Worm (Caenorhabditis elegans) whole organism, L3 larva: Measurements from ENCODE around the gene F42F12.14.

Experiments used
- R02D3.7 ChIP-seq: fragments of 150-350 bp; optimal IDR thresholded peaks from 2 replicates; lab custom pipeline; 2014; ENCODE audit warnings: missing biosample characterization, missing genetic modification characterization
- ZK546.5 ChIP-seq: sonication (generic microtip); optimal IDR thresholded peaks from 2 replicates; lab custom pipeline; 2017; ENCODE audit warnings: missing biosample characterization, missing genetic modification characterization
- aly-2 ChIP-seq: fragments of 150-350 bp; optimal IDR thresholded peaks from 2 replicates; lab custom pipeline; 2014; ENCODE audit warnings: missing biosample characterization, missing genetic modification characterization
- ama-1 ChIP-seq: fragments of 150-350 bp; optimal IDR thresholded peaks from 2 replicates; lab custom pipeline; 2018
- ceh-16 ChIP-seq: sonication (generic microtip); optimal IDR thresholded peaks from 2 replicates; lab custom pipeline; 2017; ENCODE audit warnings: missing biosample characterization, missing genetic modification characterization
- ceh-82 ChIP-seq: fragments of 150-350 bp; optimal IDR thresholded peaks from 2 replicates; lab custom pipeline; 2014; ENCODE audit warnings: missing biosample characterization, missing genetic modification characterization
- daf-12 ChIP-seq: fragments of 150-350 bp; optimal IDR thresholded peaks from 2 replicates; lab custom pipeline; 2014; ENCODE audit warnings: missing biosample characterization, missing genetic modification reagents, missing genetic modification characterization
- egl-27 ChIP-seq: sonication (generic microtip); optimal IDR thresholded peaks from 4 replicates; lab custom pipeline; 2017; ENCODE audit warnings: missing biosample characterization, missing genetic modification reagents, missing genetic modification characterization
- egl-5 ChIP-seq: fragments of 150-350 bp; optimal IDR thresholded peaks from 2 replicates; lab custom pipeline; 2017; ENCODE audit warnings: missing biosample characterization, missing genetic modification reagents, missing genetic modification characterization, inconsistent platforms
- elt-1 ChIP-seq: fragments of 150-350 bp; optimal IDR thresholded peaks from 2 replicates; lab custom pipeline; 2014; ENCODE audit warnings: missing biosample characterization, missing genetic modification characterization
- elt-2 ChIP-seq: sonication (generic microtip); optimal IDR thresholded peaks from 2 replicates; lab custom pipeline; 2016; ENCODE audit warnings: missing genetic modification reagents, mild to moderate bottlenecking, missing genetic modification characterization, missing compliant biosample characterization
- elt-3 ChIP-seq, 3 experiments: fragments of 150-350 bp in 1 of 3; sonication (generic microtip) in 2 of 3; optimal IDR thresholded peaks; 2 replicates in 2 of 3; 4 replicates in 1 of 3; lab custom pipeline; 2014 to 2017; ENCODE audit warnings: missing biosample characterization in 3 of 3, missing genetic modification characterization in 3 of 3
- eor-1 ChIP-seq, 2 experiments: fragments of 150-350 bp; optimal IDR thresholded peaks; 2 replicates each; lab custom pipeline; 2014 to 2018; ENCODE audit warnings: missing biosample characterization in 2 of 2, missing genetic modification characterization in 2 of 2
- fkh-10 ChIP-seq: sonication (generic microtip); optimal IDR thresholded peaks from 2 replicates; lab custom pipeline; 2017; ENCODE audit warnings: missing biosample characterization, missing genetic modification reagents, missing genetic modification characterization
- fkh-2 ChIP-seq: fragments of 150-350 bp; optimal IDR thresholded peaks from 2 replicates; lab custom pipeline; 2014; ENCODE audit warnings: missing biosample characterization, missing genetic modification reagents, missing genetic modification characterization
- fos-1 ChIP-seq: fragments of 150-350 bp; optimal IDR thresholded peaks from 2 replicates; lab custom pipeline; 2014; ENCODE audit warnings: missing biosample characterization, missing genetic modification characterization
- hmg-11 ChIP-seq: sonication (generic microtip); optimal IDR thresholded peaks from 2 replicates; lab custom pipeline; 2016; ENCODE audit warnings: missing genetic modification characterization, missing compliant biosample characterization
- lin-15B ChIP-seq: fragments of 150-350 bp; optimal IDR thresholded peaks from 2 replicates; lab custom pipeline; 2014; ENCODE audit warnings: missing biosample characterization, missing genetic modification characterization
- lin-39 ChIP-seq: fragments of 150-350 bp; optimal IDR thresholded peaks from 2 replicates; lab custom pipeline; 2018; ENCODE audit warnings: missing biosample characterization, missing genetic modification reagents, missing genetic modification characterization
- lsy-12 ChIP-seq: sonication (generic microtip); optimal IDR thresholded peaks from 2 replicates; lab custom pipeline; 2016; ENCODE audit warnings: mild to moderate bottlenecking, missing genetic modification characterization, missing compliant biosample characterization
- mdl-1 ChIP-seq: fragments of 150-350 bp; optimal IDR thresholded peaks from 2 replicates; lab custom pipeline; 2014; ENCODE audit warnings: missing biosample characterization, missing genetic modification characterization
- mml-1 ChIP-seq: fragments of 150-350 bp; sonication (generic microtip); optimal IDR thresholded peaks from 3 replicates; lab custom pipeline; 2014; ENCODE audit warnings: missing biosample characterization, missing genetic modification characterization
- nfya-1 ChIP-seq: sonication (generic microtip); optimal IDR thresholded peaks from 2 replicates; lab custom pipeline; 2017; ENCODE audit warnings: missing genetic modification characterization, mild to moderate bottlenecking, missing compliant biosample characterization, antibody characterized with exemption, moderate library complexity; ENCODE audit not compliant: insufficient read depth
- nhr-11 ChIP-seq: fragments of 150-350 bp; optimal IDR thresholded peaks from 2 replicates; lab custom pipeline; 2014; ENCODE audit warnings: missing biosample characterization, missing genetic modification characterization
- nhr-12 ChIP-seq: fragments of 150-350 bp; optimal IDR thresholded peaks from 2 replicates; lab custom pipeline; 2014; ENCODE audit warnings: missing biosample characterization, missing genetic modification characterization
- nhr-23 ChIP-seq: fragments of 150-350 bp; optimal IDR thresholded peaks from 2 replicates; lab custom pipeline; 2014; ENCODE audit warnings: missing biosample characterization, missing genetic modification reagents, missing genetic modification characterization
- nhr-237 ChIP-seq: fragments of 150-350 bp; optimal IDR thresholded peaks from 2 replicates; lab custom pipeline; 2014; ENCODE audit warnings: missing biosample characterization, missing genetic modification characterization
- nhr-25 ChIP-seq: sonication (generic microtip); optimal IDR thresholded peaks from 2 replicates; lab custom pipeline; 2017; ENCODE audit warnings: missing biosample characterization, missing genetic modification characterization
- nhr-28 ChIP-seq: fragments of 150-350 bp; optimal IDR thresholded peaks from 2 replicates; lab custom pipeline; 2014; ENCODE audit warnings: missing biosample characterization, missing genetic modification characterization
- nhr-43 ChIP-seq: sonication (generic microtip); optimal IDR thresholded peaks from 2 replicates; lab custom pipeline; 2016; ENCODE audit warnings: mild to moderate bottlenecking, missing genetic modification characterization, missing compliant biosample characterization; ENCODE audit not compliant: poor library complexity, severe bottlenecking
- nhr-67 ChIP-seq: fragments of 150-350 bp; optimal IDR thresholded peaks from 2 replicates; lab custom pipeline; 2014; ENCODE audit warnings: missing biosample characterization, missing genetic modification characterization
- nhr-76 ChIP-seq: fragments of 150-350 bp; sonication (generic microtip); optimal IDR thresholded peaks from 5 replicates; lab custom pipeline; 2014; ENCODE audit warnings: missing biosample characterization, missing genetic modification characterization
- nhr-77 ChIP-seq: fragments of 150-350 bp; optimal IDR thresholded peaks from 2 replicates; lab custom pipeline; 2014; ENCODE audit warnings: missing biosample characterization, missing genetic modification characterization
- pha-4 ChIP-seq: fragments of 150-350 bp; optimal IDR thresholded peaks from 2 replicates; lab custom pipeline; 2014; ENCODE audit warnings: missing biosample characterization, missing genetic modification reagents, missing genetic modification characterization
- pqm-1 ChIP-seq: fragments of 150-350 bp; optimal IDR thresholded peaks from 2 replicates; lab custom pipeline; 2017; ENCODE audit warnings: missing biosample characterization, missing genetic modification characterization, inconsistent platforms
- sea-2 ChIP-seq: fragments of 150-350 bp; sonication (generic microtip); optimal IDR thresholded peaks from 4 replicates; lab custom pipeline; 2014; ENCODE audit warnings: missing biosample characterization, missing genetic modification reagents, missing genetic modification characterization
- skn-1 ChIP-seq: fragments of 150-350 bp; optimal IDR thresholded peaks from 2 replicates; lab custom pipeline; 2014; ENCODE audit warnings: missing biosample characterization, missing genetic modification characterization
- snpc-4 ChIP-seq: fragments of 150-350 bp; optimal IDR thresholded peaks from 2 replicates; lab custom pipeline; 2014; ENCODE audit warnings: missing biosample characterization, missing genetic modification characterization
- tbx-2 ChIP-seq: sonication (generic microtip); optimal IDR thresholded peaks from 2 replicates; lab custom pipeline; 2016; ENCODE audit warnings: mild to moderate bottlenecking, missing genetic modification characterization, missing compliant biosample characterization
- unc-39 ChIP-seq: sonication (generic microtip); optimal IDR thresholded peaks from 4 replicates; lab custom pipeline; 2017; ENCODE audit warnings: missing biosample characterization, missing genetic modification characterization
- zag-1 ChIP-seq: fragments of 150-350 bp; optimal IDR thresholded peaks from 2 replicates; lab custom pipeline; 2014; ENCODE audit warnings: missing biosample characterization, missing genetic modification characterization
- ztf-4 ChIP-seq: fragments of 150-350 bp; optimal IDR thresholded peaks from 2 replicates; lab custom pipeline; 2014; ENCODE audit warnings: missing biosample characterization, missing genetic modification characterization

F42F12.14 gene

ce11 chrX:12357127-12357526 is 8.7 kb downstream of the F42F12.14 start, which contains the start of gene nspc-13:
Gene nspc-13 (plus strand): TSS chrX:12357427.
- TF ChIP-seq skn-1 = no peak
- no peak for TF ChIP-seq fkh-2 (tag; lab: Kevin White, UChicago)
- TF ChIP-seq R02D3.7 (tag; lab: Kevin White, UChicago) = no peak
- TF ChIP-seq unc-39 (tag; lab: Kevin White, UChicago) = no peak
- TF ChIP-seq lsy-12 (tag; lab: Kevin White, UChicago) = no peak
- TF ChIP-seq fkh-10 (GFP tag; lab: Kevin White, UChicago) = no peak

- TF ChIP-seq R02D3.7 (tag; lab: Kevin White, UChicago) (no peak), nhr-76 (no peak), tbx-2 (tag; lab: Kevin White, UChicago) (no peak), pha-4 (no peak), skn-1 (no peak), mml-1 (tag; lab: Kevin White, UChicago) (no peak), ceh-82 (tag; lab: Kevin White, UChicago) (no peak), egl-27 (no peak), aly-2 (tag; lab: Kevin White, UChicago) (no peak), hmg-11 (tag; lab: Kevin White, UChicago) (no peak), zag-1 (tag; lab: Kevin White, UChicago) (no peak), nhr-43 (tag; lab: Kevin White, UChicago) (no peak), sea-2 (GFP tag; lab: Kevin White, UChicago) (no peak), nhr-25 (tag; lab: Kevin White, UChicago) (no peak), ZK546.5 (tag; lab: Kevin White, UChicago) (no peak)
Observed at ce11 chrX:12358957-12359356, 10.5 kb downstream of the F42F12.14 start, which contains the start of gene nspc-14. Gene nspc-14 (minus strand): TSS chrX:12359057.

ce11 chrX:12360444-12360843 is 12.0 kb downstream of the F42F12.14 start, which contains the start of the genes nspc-15 and F19H6.6:
Gene nspc-15 (plus strand): TSS chrX:12360744.
Gene F19H6.6 (plus strand): TSS chrX:12360827.
- TF ChIP-seq nhr-67 (no peak), ama-1 (lab: Kevin White, UChicago) (no peak), elt-2 (tag; lab: Kevin White, UChicago) (no peak), skn-1 (no peak), lsy-12 (tag; lab: Kevin White, UChicago) (no peak), nhr-77 (tag; lab: Kevin White, UChicago) (no peak), fkh-2 (tag; lab: Kevin White, UChicago) (no peak), mdl-1 (no peak), elt-3 (tag; optimal IDR thresholded peaks at IDR 0.05; lab: Kevin White, UChicago) (no peak)

- TF ChIP-seq elt-1 (tag; lab: Kevin White, UChicago) = peak; percentile 75
- TF ChIP-seq lsy-12 (tag; lab: Kevin White, UChicago) = peak; percentile 95
- TF ChIP-seq nhr-12 (tag; lab: Kevin White, UChicago) = peak; percentile 25
- TF ChIP-seq elt-2 (tag; lab: Kevin White, UChicago) = peak; percentile 84
- TF ChIP-seq nhr-237 (tag; lab: Kevin White, UChicago) = peak; percentile 43
- peak; percentile 88 for TF ChIP-seq zag-1 (tag; lab: Kevin White, UChicago)
- peak; percentile 72 for TF ChIP-seq ZK546.5 (tag; lab: Kevin White, UChicago)
- no peak for TF ChIP-seq unc-39 (tag; lab: Kevin White, UChicago)
- peak; percentile 93 for TF ChIP-seq ztf-4 (tag; lab: Kevin White, UChicago)
- TF ChIP-seq tbx-2 (tag; lab: Kevin White, UChicago) = peak; percentile 98
- peak; percentile 98 for TF ChIP-seq aly-2 (tag; lab: Kevin White, UChicago)
- peak; percentile 58 for TF ChIP-seq nhr-67
- TF ChIP-seq snpc-4 (tag; lab: Kevin White, UChicago) = peak; percentile 94
- TF ChIP-seq pha-4 = peak; percentile 99
- peak; percentile 86 for TF ChIP-seq nhr-76
- peak; percentile 87 for TF ChIP-seq egl-27
- peak; percentile 99 for TF ChIP-seq nhr-23 (tag; lab: Kevin White, UChicago)
- peak; percentile 82 for TF ChIP-seq lin-39 (tag; lab: Kevin White, UChicago)
- TF ChIP-seq nhr-43 (tag; lab: Kevin White, UChicago) = peak; percentile 99
- TF ChIP-seq fkh-10 (GFP tag; lab: Kevin White, UChicago) = peak; percentile 99
- TF ChIP-seq lin-15B = peak; percentile 12
- peak; percentile 93 for TF ChIP-seq daf-12 (tag; lab: Kevin White, UChicago)
- TF ChIP-seq ceh-82 (tag; lab: Kevin White, UChicago) = peak; percentile 96
- TF ChIP-seq ceh-16 (tag; lab: Kevin White, UChicago) = peak; percentile 66
- TF ChIP-seq skn-1 = peak; percentile 99
- peak; percentile 91 for TF ChIP-seq fos-1 (tag; lab: Kevin White, UChicago)
- TF ChIP-seq mml-1 (tag; lab: Kevin White, UChicago) = no peak
- TF ChIP-seq ama-1 (lab: Kevin White, UChicago) = no peak
- TF ChIP-seq nhr-11 (tag; lab: Kevin White, UChicago) = peak; percentile 98
- peak; percentile 77 for TF ChIP-seq hmg-11 (tag; lab: Kevin White, UChicago)
- peak; percentile 98 for TF ChIP-seq egl-5 (tag; lab: Kevin White, UChicago)
- TF ChIP-seq eor-1 (tag; optimal IDR thresholded peaks at IDR 0.05; lab: Kevin White, UChicago) = peak in 1 of 2 experiments; percentile 80
- TF ChIP-seq nhr-25 (tag; lab: Kevin White, UChicago) = peak; percentile 87
- peak; percentile 91 for TF ChIP-seq R02D3.7 (tag; lab: Kevin White, UChicago)
- TF ChIP-seq nhr-28 (tag; lab: Kevin White, UChicago) = peak; percentile 96
- TF ChIP-seq nfya-1 = peak; percentile 91
- TF ChIP-seq pqm-1 (tag; lab: Kevin White, UChicago) = peak; percentile 93
- TF ChIP-seq mdl-1 = peak; percentile 86
Observed at ce11 chrX:12362951-12363486, 14.6 kb downstream of the F42F12.14 start.
